Worm (Caenorhabditis elegans) whole organism, L4 larva: Measurements from ENCODE around the gene C25H3.7.

Experiments used
- aly-2 ChIP-seq: sonication (generic microtip); optimal IDR thresholded peaks from 2 replicates; lab custom pipeline; 2018; ENCODE audit warnings: missing biosample characterization, missing genetic modification characterization
- lsy-2 ChIP-seq, 2 experiments: fragments of 150-350 bp in 1 of 2; sonication (generic microtip) in 1 of 2; optimal IDR thresholded peaks; 2 replicates each; lab custom pipeline; 2014 to 2017; ENCODE audit warnings: missing biosample characterization in 2 of 2, missing genetic modification characterization in 2 of 2
- nhr-77 ChIP-seq: fragments of 150-350 bp; optimal IDR thresholded peaks from 2 replicates; lab custom pipeline; 2014; ENCODE audit warnings: missing biosample characterization, missing genetic modification characterization
- skn-1 ChIP-seq: fragments of 150-350 bp; optimal IDR thresholded peaks from 2 replicates; lab custom pipeline; 2014; ENCODE audit warnings: missing biosample characterization, missing genetic modification characterization

DNA sequence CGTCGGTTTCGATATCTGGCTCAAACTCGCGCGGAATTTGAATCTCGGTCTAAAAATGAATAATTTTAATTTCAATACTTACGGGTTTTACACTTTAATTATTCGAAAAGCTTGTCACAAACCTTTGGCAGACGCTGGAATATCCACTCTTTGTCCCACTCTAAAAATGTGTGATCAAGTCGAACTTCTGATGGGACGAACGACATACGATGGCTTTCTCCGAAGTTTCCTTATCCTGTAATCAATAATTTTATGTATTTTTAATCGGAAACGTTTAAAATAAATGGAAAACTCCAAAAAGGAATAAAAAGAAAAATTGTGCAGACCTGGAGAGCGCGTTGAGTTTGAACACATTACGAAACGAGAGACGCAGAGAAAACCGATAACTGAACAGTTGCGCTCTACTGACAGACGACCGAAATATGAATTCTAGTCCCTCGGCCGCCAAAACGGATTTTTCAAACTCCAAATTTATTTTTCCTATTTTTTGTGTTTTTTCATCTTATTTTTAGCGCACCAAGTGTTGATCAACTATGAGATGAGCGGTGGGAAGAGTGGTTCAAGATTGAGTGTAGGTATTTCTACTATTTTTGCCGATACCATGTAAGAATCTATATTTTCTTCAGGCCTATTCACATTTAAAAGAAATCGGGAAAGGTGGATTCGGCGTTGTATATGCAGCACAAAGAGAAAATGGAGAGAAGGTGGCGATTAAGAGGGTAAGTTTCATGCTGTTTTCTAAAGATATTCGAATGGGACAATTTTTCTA, 19.3 kb downstream of the C25H3.7 start, which contains the start of the genes sam-4, F59E12.17 and zyg-1:
- TF ChIP-seq nhr-77 (peak; percentile 29), aly-2 (tag; lab: Kevin White, UChicago) (no peak), skn-1 (tag; lab: Kevin White, UChicago) (no peak), lsy-2 (tag; optimal IDR thresholded peaks at IDR 0.05; lab: Kevin White, UChicago) (peak in 1 of 2 experiments; percentile 81)
